Worm (Caenorhabditis elegans) whole organism, mixed stage, embryonic: ENCODE measurements around the gene F21H7.3.

Experiments
- M03D4.4 ChIP-seq: sonication (generic microtip); optimal IDR thresholded peaks from 2 replicates; lab custom pipeline; 2017; ENCODE audit warnings: mild to moderate bottlenecking, missing genetic modification characterization, missing compliant biosample characterization
- blmp-1 ChIP-seq: fragments of 150-350 bp; optimal IDR thresholded peaks from 2 replicates; lab custom pipeline; 2014; ENCODE audit warnings: missing biosample characterization, missing genetic modification characterization
- ceh-39 ChIP-seq: fragments of 150-350 bp; optimal IDR thresholded peaks from 2 replicates; lab custom pipeline; 2014; ENCODE audit warnings: missing biosample characterization, missing genetic modification characterization
- ceh-43 ChIP-seq: fragments of 200-800 bp; sonication (Bioruptor generic); optimal IDR thresholded peaks from 2 replicates; lab custom pipeline; 2018; ENCODE audit warnings: mild to moderate bottlenecking, missing genetic modification characterization, moderate library complexity, missing compliant biosample characterization
- ceh-83 ChIP-seq: fragments of 200-800 bp; sonication (Bioruptor generic); optimal IDR thresholded peaks from 2 replicates; lab custom pipeline; 2018; ENCODE audit warnings: mild to moderate bottlenecking, missing genetic modification characterization, missing compliant biosample characterization
- ces-1 ChIP-seq: fragments of 150-350 bp; optimal IDR thresholded peaks from 2 replicates; lab custom pipeline; 2014; ENCODE audit warnings: missing biosample characterization, missing genetic modification reagents, missing genetic modification characterization
- cnd-1 ChIP-seq: fragments of 200-800 bp; sonication (Bioruptor generic); optimal IDR thresholded peaks from 2 replicates; lab custom pipeline; 2018; ENCODE audit warnings: mild to moderate bottlenecking, missing genetic modification characterization, missing compliant biosample characterization
- elt-1 ChIP-seq: sonication (generic microtip); optimal IDR thresholded peaks from 2 replicates; lab custom pipeline; 2017; ENCODE audit warnings: missing genetic modification characterization, mild to moderate bottlenecking, missing compliant biosample characterization, antibody characterized with exemption, moderate library complexity, borderline replicate concordance; ENCODE audit not compliant: insufficient read depth
- elt-3 ChIP-seq: fragments of 150-350 bp; optimal IDR thresholded peaks from 2 replicates; lab custom pipeline; 2014; ENCODE audit warnings: missing biosample characterization, missing genetic modification characterization
- ham-2 ChIP-seq: fragments of 200-800 bp; sonication (Bioruptor generic); optimal IDR thresholded peaks from 2 replicates; lab custom pipeline; 2018; ENCODE audit warnings: mild to moderate bottlenecking, missing genetic modification characterization, missing compliant biosample characterization
- lin-13 ChIP-seq: fragments of 150-350 bp; optimal IDR thresholded peaks from 2 replicates; lab custom pipeline; 2014; ENCODE audit warnings: missing biosample characterization, missing genetic modification characterization
- lin-32 ChIP-seq: fragments of 200-800 bp; sonication (Bioruptor generic); optimal IDR thresholded peaks from 2 replicates; lab custom pipeline; 2018; ENCODE audit warnings: mild to moderate bottlenecking, missing genetic modification characterization, missing compliant biosample characterization
- lsy-2 ChIP-seq: fragments of 150-350 bp; optimal IDR thresholded peaks from 2 replicates; lab custom pipeline; 2014; ENCODE audit warnings: missing biosample characterization, missing genetic modification characterization
- mep-1 ChIP-seq: fragments of 150-350 bp; optimal IDR thresholded peaks from 2 replicates; lab custom pipeline; 2017; ENCODE audit warnings: missing biosample characterization, missing genetic modification reagents, missing genetic modification characterization, inconsistent platforms
- mls-2 ChIP-seq: sonication (generic microtip); optimal IDR thresholded peaks from 2 replicates; lab custom pipeline; 2016; ENCODE audit warnings: mild to moderate bottlenecking, missing genetic modification characterization, moderate library complexity, missing compliant biosample characterization
- nhr-12 ChIP-seq: fragments of 150-350 bp; optimal IDR thresholded peaks from 2 replicates; lab custom pipeline; 2014; ENCODE audit warnings: missing biosample characterization, missing genetic modification characterization
- nhr-2 ChIP-seq: fragments of 150-350 bp; optimal IDR thresholded peaks from 2 replicates; lab custom pipeline; 2014; ENCODE audit warnings: missing biosample characterization, missing genetic modification characterization
- nhr-76 ChIP-seq: sonication (generic microtip); optimal IDR thresholded peaks from 2 replicates; lab custom pipeline; 2017; ENCODE audit warnings: missing biosample characterization, missing genetic modification characterization
- pha-4 ChIP-seq: fragments of 150-350 bp; optimal IDR thresholded peaks from 2 replicates; lab custom pipeline; 2018; ENCODE audit warnings: missing biosample characterization, missing genetic modification reagents, missing genetic modification characterization
- sem-2 ChIP-seq: fragments of 200-800 bp; sonication (Bioruptor generic); optimal IDR thresholded peaks from 2 replicates; lab custom pipeline; 2018; ENCODE audit warnings: mild to moderate bottlenecking, missing genetic modification characterization, missing compliant biosample characterization
- snpc-4 ChIP-seq: fragments of 150-350 bp; optimal IDR thresholded peaks from 2 replicates; lab custom pipeline; 2014; ENCODE audit warnings: missing biosample characterization, missing genetic modification characterization
- sptf-1 ChIP-seq: sonication (generic microtip); optimal IDR thresholded peaks from 2 replicates; lab custom pipeline; 2017; ENCODE audit warnings: mild to moderate bottlenecking, missing genetic modification characterization, moderate library complexity, missing compliant biosample characterization
- tbx-8 ChIP-seq: fragments of 200-800 bp; sonication (Bioruptor generic); optimal IDR thresholded peaks from 2 replicates; lab custom pipeline; 2018; ENCODE audit warnings: mild to moderate bottlenecking, missing genetic modification characterization, moderate library complexity, missing compliant biosample characterization
- unc-120 ChIP-seq: sonication (generic microtip); optimal IDR thresholded peaks from 2 replicates; lab custom pipeline; 2017; ENCODE audit warnings: missing genetic modification characterization, missing compliant biosample characterization; ENCODE audit not compliant: poor library complexity, severe bottlenecking
- unc-39 ChIP-seq: fragments of 150-350 bp; optimal IDR thresholded peaks from 2 replicates; lab custom pipeline; 2014; ENCODE audit warnings: missing biosample characterization, missing genetic modification characterization
- unc-62 ChIP-seq: fragments of 150-350 bp; optimal IDR thresholded peaks from 2 replicates; lab custom pipeline; 2014; ENCODE audit warnings: missing biosample characterization, missing genetic modification reagents, missing genetic modification characterization
- zip-8 ChIP-seq: fragments of 150-350 bp; optimal IDR thresholded peaks from 2 replicates; lab custom pipeline; 2014; ENCODE audit warnings: missing biosample characterization, missing genetic modification characterization
- ztf-11 ChIP-seq: fragments of 150-350 bp; optimal IDR thresholded peaks from 2 replicates; lab custom pipeline; 2014; ENCODE audit warnings: missing biosample characterization, missing genetic modification characterization

The F21H7.3 gene

DNA sequence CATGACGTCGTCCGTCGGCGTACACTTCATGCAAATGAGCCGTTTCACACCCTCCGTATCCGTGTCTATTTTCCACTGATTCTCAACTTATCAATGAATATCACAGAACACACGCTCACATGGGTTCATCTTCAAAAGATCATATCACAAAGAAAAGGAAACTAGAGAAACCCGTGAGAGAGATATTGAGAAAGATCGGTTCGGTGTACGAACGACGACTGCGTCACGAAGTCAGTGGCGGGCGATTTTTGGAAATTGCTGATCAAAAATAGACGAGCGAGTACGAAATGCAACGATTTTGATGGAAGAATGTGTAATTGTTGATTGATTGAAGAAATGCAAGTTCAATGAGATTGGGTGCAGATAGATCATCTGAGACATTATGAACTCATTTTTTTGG, 21.7 kb downstream of the F21H7.3 start:
- TF ChIP-seq ham-2 (GFP tag; lab: Kevin White, UChicago) (no peak), unc-120 (tag; lab: Kevin White, UChicago) (no peak), snpc-4 (tag; lab: Kevin White, UChicago) (no peak), ztf-11 (tag; lab: Kevin White, UChicago) (no peak), cnd-1 (no peak), ceh-43 (GFP tag; lab: Kevin White, UChicago) (no peak), sem-2 (GFP tag; lab: Kevin White, UChicago) (no peak), ces-1 (GFP tag; lab: Kevin White, UChicago) (no peak), ceh-83 (GFP tag; lab: Kevin White, UChicago) (no peak), mep-1 (no peak), mls-2 (tag; lab: Kevin White, UChicago) (no peak), ceh-39 (tag; lab: Kevin White, UChicago) (no peak), M03D4.4 (no peak), elt-1 (no peak)

DNA sequence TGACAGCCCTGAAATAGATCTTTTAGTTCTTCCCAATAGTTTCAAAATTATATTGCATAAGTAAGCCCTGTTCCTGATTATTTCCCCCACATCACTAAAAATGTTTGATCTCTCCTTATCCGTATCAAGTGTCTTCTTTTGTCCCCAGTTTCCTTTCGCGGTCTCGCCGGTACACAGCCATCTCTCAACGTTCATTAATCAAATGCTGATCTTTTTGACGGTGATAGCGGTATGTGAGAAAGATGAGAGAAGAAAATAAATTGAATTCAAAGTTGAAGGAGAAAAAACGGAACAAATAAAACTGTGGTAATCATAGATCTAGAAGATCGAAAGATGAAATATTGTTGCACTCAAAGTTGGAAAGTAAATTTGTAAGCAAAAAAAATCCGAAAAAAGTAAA, 23.3 kb downstream of the F21H7.3 start:
- TF ChIP-seq nhr-12 (tag; lab: Kevin White, UChicago) = no peak
- no peak for TF ChIP-seq sem-2 (GFP tag; lab: Kevin White, UChicago)
- TF ChIP-seq unc-62 (GFP tag; lab: Kevin White, UChicago) = no peak
- TF ChIP-seq unc-120 (tag; lab: Kevin White, UChicago) = no peak
- TF ChIP-seq pha-4 (tag; lab: Kevin White, UChicago) = no peak

DNA sequence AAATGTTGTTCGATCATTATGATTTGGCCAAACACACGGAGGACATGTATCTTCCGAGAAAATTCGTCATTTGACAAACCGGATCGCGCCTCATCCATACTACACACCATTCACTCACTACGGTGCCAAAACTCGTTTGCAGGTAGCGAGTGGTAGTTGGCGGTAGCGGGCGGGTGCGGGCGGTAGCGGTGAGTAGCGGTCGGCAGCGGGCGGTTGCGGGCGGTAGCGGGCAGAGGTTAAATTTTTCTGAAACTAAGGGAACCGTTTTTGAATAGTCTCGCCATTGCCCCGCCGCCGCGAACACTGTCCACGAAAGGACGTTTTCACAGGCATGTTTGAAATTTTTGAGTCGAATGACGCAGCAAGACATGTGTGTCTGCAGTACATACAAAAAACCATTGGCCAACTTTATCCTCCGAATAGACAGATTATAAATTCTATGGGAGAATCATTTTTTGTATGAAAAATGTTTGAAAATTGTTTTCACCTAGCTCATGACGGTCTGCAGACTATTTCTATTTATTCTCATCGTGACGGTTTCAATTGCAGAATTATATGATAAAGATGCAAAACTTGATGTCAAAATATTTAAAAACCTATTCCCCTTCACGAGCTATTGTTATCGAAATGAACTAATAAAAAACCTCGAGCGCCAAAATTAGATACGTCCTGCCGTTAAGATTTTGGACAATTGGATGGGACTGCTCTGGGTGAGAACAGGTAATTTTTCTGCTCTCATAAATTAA, 24.6 kb downstream of the F21H7.3 start, which contains the start of gene F11A5.16:
F11A5.16 (plus strand) TSS at position 696 of the 746 bp plus-strand sequence.
- TF ChIP-seq ceh-43 (GFP tag; lab: Kevin White, UChicago) (no peak), ceh-39 (tag; lab: Kevin White, UChicago) (no peak), ces-1 (GFP tag; lab: Kevin White, UChicago) (no peak), ham-2 (GFP tag; lab: Kevin White, UChicago) (no peak), lsy-2 (tag; lab: Kevin White, UChicago) (no peak), nhr-76 (tag; lab: Kevin White, UChicago) (no peak), mls-2 (tag; lab: Kevin White, UChicago) (no peak), sem-2 (GFP tag; lab: Kevin White, UChicago) (no peak), tbx-8 (no peak), pha-4 (tag; lab: Kevin White, UChicago) (no peak), zip-8 (tag; lab: Kevin White, UChicago) (no peak), lin-13 (no peak), mep-1 (no peak)

- no peak for TF ChIP-seq mep-1
- no peak for TF ChIP-seq lin-32 (GFP tag; lab: Kevin White, UChicago)
- no peak for TF ChIP-seq ceh-39 (tag; lab: Kevin White, UChicago)
- no peak for TF ChIP-seq nhr-2 (tag; lab: Kevin White, UChicago)
- TF ChIP-seq lsy-2 (tag; lab: Kevin White, UChicago) = no peak
- no peak for TF ChIP-seq zip-8 (tag; lab: Kevin White, UChicago)
- TF ChIP-seq blmp-1 (tag; lab: Kevin White, UChicago) = no peak
- TF ChIP-seq sem-2 (GFP tag; lab: Kevin White, UChicago) = no peak
- TF ChIP-seq mls-2 (tag; lab: Kevin White, UChicago) = no peak
- TF ChIP-seq unc-39 (tag; lab: Kevin White, UChicago) = no peak
- no peak for TF ChIP-seq elt-3 (tag; lab: Kevin White, UChicago)
- TF ChIP-seq sptf-1 (tag; lab: Kevin White, UChicago) = no peak
Observed at ce11 chrV:16209837-16210236, 25.2 kb downstream of the F21H7.3 start, which contains the start of gene oac-15. TSS of gene oac-15 (minus strand) at chrV:16209937.

- TF ChIP-seq unc-62 (GFP tag; lab: Kevin White, UChicago) (no peak), lsy-2 (tag; lab: Kevin White, UChicago) (no peak)
Observed at ce11 chrV:16204888-16205287, 30.1 kb downstream of the F21H7.3 start, which contains the start of gene irld-26. TSS of gene irld-26 (plus strand) at chrV:16205188.
